Worm (Caenorhabditis elegans) whole organism, L4 larva: ENCODE data around the gene ZK632.9.

Experiments used
- F26F4.8 ChIP-seq: fragments of 200-800 bp; sonication (Bioruptor generic); conservative IDR thresholded peaks from 2 replicates; pipeline ENCODE4 v1.3.6; 2022; ENCODE audit warnings: missing genetic modification characterization, missing compliant biosample characterization
- F44E2.7 ChIP-seq: fragments of 200-800 bp; sonication (Bioruptor generic); IDR thresholded peaks from 2 replicates; pipeline ENCODE4 v2.1.2; 2022; ENCODE audit warnings: missing genetic modification characterization, missing compliant biosample characterization
- F49E8.2 ChIP-seq: sonication (generic microtip); optimal IDR thresholded peaks from 2 replicates; lab custom pipeline; 2016; ENCODE audit warnings: missing compliant biosample characterization, mild to moderate bottlenecking, missing genetic modification characterization, borderline replicate concordance
- R02D3.7 ChIP-seq: fragments of 150-350 bp; sonication (generic microtip); optimal IDR thresholded peaks from 3 replicates; lab custom pipeline; 2014; ENCODE audit warnings: missing biosample characterization, missing genetic modification characterization
- T20F7.1 ChIP-seq: fragments of 200-800 bp; sonication (Bioruptor generic); optimal IDR thresholded peaks from 2 replicates; lab custom pipeline; 2018; ENCODE audit warnings: mild to moderate bottlenecking, missing genetic modification characterization, missing compliant biosample characterization
- T26A8.4 ChIP-seq: fragments of 200-800 bp; sonication (Bioruptor generic); IDR thresholded peaks from 2 replicates; pipeline ENCODE4 v1.3.6; 2022; ENCODE audit warnings: missing genetic modification characterization, missing compliant biosample characterization
- Y75B8A.6 ChIP-seq: fragments of 200-800 bp; sonication (Bioruptor generic); IDR thresholded peaks from 2 replicates; pipeline ENCODE4 v1.3.6; 2022; ENCODE audit warnings: missing genetic modification reagents, missing genetic modification characterization, missing compliant biosample characterization
- ZK546.5 ChIP-seq, 2 experiments: sonication (generic microtip); optimal IDR thresholded peaks; 2 replicates each; lab custom pipeline; 2017; ENCODE audit warnings: missing biosample characterization in 2 of 2, missing genetic modification characterization in 2 of 2
- ama-1 ChIP-seq: fragments of 150-350 bp; optimal IDR thresholded peaks from 2 replicates; lab custom pipeline; 2014; ENCODE audit warnings: inconsistent platforms, mixed read lengths
- arid-1 ChIP-seq: fragments of 200-800 bp; sonication (Bioruptor generic); conservative IDR thresholded peaks from 2 replicates; pipeline ENCODE4 v1.3.6; 2022; ENCODE audit warnings: missing genetic modification reagents, missing genetic modification characterization, missing compliant biosample characterization
- ceh-20 ChIP-seq: fragments of 200-800 bp; sonication (Bioruptor generic); IDR thresholded peaks from 2 replicates; pipeline ENCODE4 v1.3.6; 2022; ENCODE audit warnings: missing genetic modification reagents, missing genetic modification characterization, missing compliant biosample characterization
- ceh-62 ChIP-seq: sonication (generic microtip); optimal IDR thresholded peaks from 2 replicates; lab custom pipeline; 2017; ENCODE audit warnings: missing biosample characterization, missing genetic modification characterization
- ceh-82 ChIP-seq: sonication (generic microtip); optimal IDR thresholded peaks from 2 replicates; lab custom pipeline; 2017; ENCODE audit warnings: missing biosample characterization, missing genetic modification characterization
- ces-1 ChIP-seq: fragments of 150-350 bp; sonication (generic microtip); optimal IDR thresholded peaks from 4 replicates; lab custom pipeline; 2014; ENCODE audit warnings: missing biosample characterization, missing genetic modification reagents, missing genetic modification characterization
- cey-2 ChIP-seq: sonication (generic microtip); optimal IDR thresholded peaks from 3 replicates; lab custom pipeline; 2017; ENCODE audit warnings: missing genetic modification characterization, mild to moderate bottlenecking, missing compliant biosample characterization, antibody characterized with exemption, borderline replicate concordance; ENCODE audit not compliant: insufficient read depth
- ctbp-1 ChIP-seq: fragments of 200-800 bp; sonication (Bioruptor generic); IDR thresholded peaks from 2 replicates; pipeline ENCODE4 v1.3.6; 2022; ENCODE audit warnings: missing genetic modification reagents, missing genetic modification characterization, missing compliant biosample characterization
- daf-12 ChIP-seq: fragments of 150-350 bp; optimal IDR thresholded peaks from 2 replicates; lab custom pipeline; 2014; ENCODE audit warnings: missing biosample characterization, missing genetic modification reagents, missing genetic modification characterization
- daf-16 ChIP-seq, 3 experiments: sonication (generic microtip); optimal IDR thresholded peaks; 2 replicates each; lab custom pipeline; 2016 to 2017; ENCODE audit warnings: missing genetic modification characterization in 3 of 3, missing genetic modification reagents in 3 of 3, mild to moderate bottlenecking in 2 of 3, missing compliant biosample characterization in 2 of 3, missing biosample characterization in 1 of 3, moderate library complexity in 1 of 3
- daf-8 ChIP-seq: fragments of 200-800 bp; sonication (Bioruptor generic); IDR thresholded peaks from 2 replicates; pipeline ENCODE4 v1.3.6; 2022; ENCODE audit warnings: missing genetic modification characterization, missing compliant biosample characterization
- dve-1 ChIP-seq: sonication (generic microtip); optimal IDR thresholded peaks from 2 replicates; lab custom pipeline; 2017; ENCODE audit warnings: antibody characterized with exemption, mild to moderate bottlenecking, missing genetic modification characterization, missing compliant biosample characterization; ENCODE audit not compliant: insufficient read depth
- egl-43 ChIP-seq: fragments of 200-800 bp; sonication (Bioruptor generic); IDR thresholded peaks from 2 replicates; pipeline ENCODE4 v1.3.6; 2022; ENCODE audit warnings: missing genetic modification reagents, missing genetic modification characterization, missing compliant biosample characterization
- fkh-10 ChIP-seq: fragments of 150-350 bp; optimal IDR thresholded peaks from 2 replicates; lab custom pipeline; 2014; ENCODE audit warnings: missing biosample characterization, missing genetic modification reagents, missing genetic modification characterization
- fos-1 ChIP-seq: fragments of 150-350 bp; optimal IDR thresholded peaks from 2 replicates; lab custom pipeline; 2014; ENCODE audit warnings: missing biosample characterization, missing genetic modification characterization
- jun-1 ChIP-seq: fragments of 150-350 bp; optimal IDR thresholded peaks from 2 replicates; lab custom pipeline; 2014; ENCODE audit warnings: missing biosample characterization, missing genetic modification reagents, missing genetic modification characterization
- lim-7 ChIP-seq: fragments of 200-800 bp; sonication (Bioruptor generic); IDR thresholded peaks from 2 replicates; pipeline ENCODE4 v1.3.6; 2022; ENCODE audit warnings: missing genetic modification characterization, missing compliant biosample characterization
- lin-13 ChIP-seq: fragments of 150-350 bp; optimal IDR thresholded peaks from 2 replicates; lab custom pipeline; 2014; ENCODE audit warnings: missing biosample characterization, missing genetic modification reagents, missing genetic modification characterization
- lin-15B ChIP-seq: fragments of 150-350 bp; sonication (generic microtip); optimal IDR thresholded peaks from 3 replicates; lab custom pipeline; 2014; ENCODE audit warnings: missing biosample characterization, missing genetic modification characterization
- lin-38 ChIP-seq: fragments of 200-800 bp; sonication (Bioruptor generic); IDR thresholded peaks from 2 replicates; pipeline ENCODE4 v1.3.6; 2022; ENCODE audit warnings: missing genetic modification reagents, missing genetic modification characterization, missing compliant biosample characterization
- lir-3 ChIP-seq: sonication (generic microtip); optimal IDR thresholded peaks from 2 replicates; lab custom pipeline; 2016; ENCODE audit warnings: mild to moderate bottlenecking, missing genetic modification characterization, missing compliant biosample characterization
- madf-5 ChIP-seq, 2 experiments: fragments of 200-800 bp; sonication (Bioruptor generic); IDR thresholded peaks; 2 replicates each; pipeline ENCODE4 v1.3.6; 2022; ENCODE audit warnings: missing compliant biosample characterization in 2 of 2, missing genetic modification characterization in 2 of 2
- mdl-1 ChIP-seq, 2 experiments: fragments of 150-350 bp in 1 of 2; sonication (generic microtip) in 1 of 2; optimal IDR thresholded peaks; 2 replicates each; lab custom pipeline; 2014 to 2017; ENCODE audit warnings: missing biosample characterization in 2 of 2, missing genetic modification characterization in 2 of 2
- mxl-2 ChIP-seq: fragments of 200-800 bp; sonication (Bioruptor generic); conservative IDR thresholded peaks from 2 replicates; pipeline ENCODE4 v1.3.6; 2022; ENCODE audit warnings: missing genetic modification reagents, missing genetic modification characterization, missing compliant biosample characterization
- mxl-3 ChIP-seq: fragments of 200-800 bp; sonication (Bioruptor generic); optimal IDR thresholded peaks from 2 replicates; lab custom pipeline; 2018; ENCODE audit warnings: mild to moderate bottlenecking, missing genetic modification characterization, missing compliant biosample characterization
- nhr-111 ChIP-seq: fragments of 200-800 bp; sonication (Bioruptor generic); optimal IDR thresholded peaks from 2 replicates; lab custom pipeline; 2018; ENCODE audit warnings: mild to moderate bottlenecking, missing genetic modification characterization, missing compliant biosample characterization
- nhr-25 ChIP-seq: sonication (generic microtip); optimal IDR thresholded peaks from 2 replicates; lab custom pipeline; 2017; ENCODE audit warnings: missing genetic modification characterization, mild to moderate bottlenecking, missing compliant biosample characterization, antibody characterized with exemption, moderate library complexity, borderline replicate concordance; ENCODE audit not compliant: insufficient read depth
- nhr-41 ChIP-seq: fragments of 200-800 bp; sonication (Bioruptor generic); IDR thresholded peaks from 2 replicates; pipeline ENCODE4 v1.3.6; 2022; ENCODE audit warnings: missing genetic modification reagents, missing genetic modification characterization, missing compliant biosample characterization
- nhr-42 ChIP-seq: fragments of 200-800 bp; sonication (Bioruptor generic); IDR thresholded peaks from 2 replicates; pipeline ENCODE4 v1.3.6; 2022; ENCODE audit warnings: missing genetic modification characterization, missing compliant biosample characterization
- nhr-48 ChIP-seq: sonication (generic microtip); optimal IDR thresholded peaks from 2 replicates; lab custom pipeline; 2016; ENCODE audit warnings: mild to moderate bottlenecking, missing genetic modification characterization, missing compliant biosample characterization
- nhr-6 ChIP-seq: fragments of 150-350 bp; optimal IDR thresholded peaks from 2 replicates; lab custom pipeline; 2014; ENCODE audit warnings: missing biosample characterization, missing genetic modification characterization
- nhr-77 ChIP-seq: fragments of 150-350 bp; optimal IDR thresholded peaks from 2 replicates; lab custom pipeline; 2014; ENCODE audit warnings: missing biosample characterization, missing genetic modification characterization
- rbr-2 ChIP-seq: sonication (generic microtip); optimal IDR thresholded peaks from 2 replicates; lab custom pipeline; 2016; ENCODE audit warnings: missing genotype, missing genetic modification characterization, missing compliant biosample characterization
- sdz-12 ChIP-seq: fragments of 200-800 bp; sonication (Bioruptor generic); optimal IDR thresholded peaks from 2 replicates; lab custom pipeline; 2018; ENCODE audit warnings: mild to moderate bottlenecking, missing genetic modification characterization, missing compliant biosample characterization
- skn-1 ChIP-seq: fragments of 150-350 bp; optimal IDR thresholded peaks from 2 replicates; lab custom pipeline; 2014; ENCODE audit warnings: missing biosample characterization, missing genetic modification characterization
- tra-1 ChIP-seq: fragments of 200-800 bp; sonication (Bioruptor generic); IDR thresholded peaks from 2 replicates; pipeline ENCODE4 v1.3.6; 2022; ENCODE audit warnings: missing genetic modification reagents, missing genetic modification characterization, missing compliant biosample characterization
- unc-130 ChIP-seq: sonication (generic microtip); optimal IDR thresholded peaks from 2 replicates; lab custom pipeline; 2016; ENCODE audit warnings: missing genetic modification reagents, missing genetic modification characterization, missing compliant biosample characterization
- unc-39 ChIP-seq: sonication (generic microtip); optimal IDR thresholded peaks from 2 replicates; lab custom pipeline; 2017; ENCODE audit warnings: missing biosample characterization, missing genetic modification characterization
- zfp-3 ChIP-seq: fragments of 200-800 bp; sonication (Bioruptor generic); conservative IDR thresholded peaks from 2 replicates; pipeline ENCODE4 v1.3.6; 2022; ENCODE audit warnings: missing genetic modification reagents, missing genetic modification characterization, missing compliant biosample characterization
- ztf-11 ChIP-seq: fragments of 150-350 bp; optimal IDR thresholded peaks from 2 replicates; lab custom pipeline; 2014; ENCODE audit warnings: missing biosample characterization, missing genetic modification characterization

ZK632.9 gene

DNA sequence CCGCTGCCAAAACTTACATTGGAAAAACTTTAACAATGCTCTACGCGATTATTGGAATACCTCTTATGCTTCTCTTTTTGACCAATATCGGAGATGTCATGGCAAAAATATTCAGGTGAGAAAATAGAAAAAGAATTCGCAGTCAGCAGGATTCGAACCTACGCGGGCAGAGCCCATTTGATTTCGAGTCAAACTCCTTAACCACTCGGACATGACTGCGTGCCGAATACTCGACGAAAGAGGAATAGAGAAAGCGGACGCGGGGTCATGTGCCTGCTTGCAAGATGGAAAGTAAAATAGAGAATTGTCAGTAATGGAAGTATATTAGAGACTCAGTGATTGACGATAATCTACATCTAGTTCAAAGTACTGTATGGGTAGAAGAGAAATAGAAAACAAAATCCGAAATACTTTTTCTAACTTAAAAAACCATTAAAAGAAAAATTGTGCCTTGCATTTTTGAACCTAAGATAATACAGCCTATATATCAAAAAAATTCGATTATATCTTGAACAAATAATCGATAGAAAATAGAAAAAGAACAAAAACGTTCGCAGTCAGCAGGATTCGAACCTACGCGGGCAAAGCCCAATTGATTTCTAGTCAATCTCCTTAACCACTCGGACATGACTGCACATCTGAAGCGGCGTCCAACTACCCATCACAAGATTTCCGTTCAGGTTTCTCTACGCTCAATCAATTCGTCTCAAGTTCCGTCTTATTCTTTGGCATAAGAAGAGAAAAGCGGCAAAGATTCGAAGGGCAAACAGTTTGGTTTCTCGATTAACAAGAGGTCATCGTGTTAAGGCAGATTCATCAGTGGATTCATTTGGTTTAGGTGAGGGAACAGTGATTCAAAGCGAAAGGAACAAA is 36.5 kb upstream of the ZK632.9 start (continued):
- no peak for TF ChIP-seq jun-1 (tag; lab: Kevin White, UChicago)
- TF ChIP-seq nhr-48: peak; percentile 34
- peak; percentile 84 for TF ChIP-seq nhr-41 (GFP tag; lab: Robert Waterston, UW)
- peak; percentile 36 for TF ChIP-seq unc-130 (GFP tag; lab: Kevin White, UChicago)
- peak; percentile 71 for TF ChIP-seq zfp-3 (GFP tag; lab: Robert Waterston, UW)
- no peak for TF ChIP-seq ceh-82
- TF ChIP-seq F49E8.2: peak; percentile 46
- no peak for TF ChIP-seq nhr-25
- no peak for TF ChIP-seq lin-15B
- peak; percentile 4 for TF ChIP-seq nhr-77 (tag; lab: Kevin White, UChicago)
- TF ChIP-seq arid-1 (GFP tag; lab: Robert Waterston, UW): peak; percentile 83
- TF ChIP-seq daf-16 (GFP tag; optimal IDR thresholded peaks at IDR 0.05; lab: Kevin White, UChicago): peak in 1 of 2 experiments; percentile 18
- peak; percentile 40 for TF ChIP-seq daf-16 (tag; optimal IDR thresholded peaks at IDR 0.05; lab: Kevin White, UChicago)
- TF ChIP-seq dve-1 (tag; lab: Kevin White, UChicago): peak; percentile 17
- no peak for TF ChIP-seq R02D3.7 (tag; lab: Kevin White, UChicago)
- peak; percentile 89; the same call in 1 of the 2 replicates for TF ChIP-seq F44E2.7 (GFP tag; lab: Robert Waterston, UW)
- TF ChIP-seq ztf-11 (tag; lab: Kevin White, UChicago): no peak
- peak; percentile 48 for TF ChIP-seq nhr-111 (GFP tag; lab: Kevin White, UChicago)
- TF ChIP-seq lim-7 (GFP tag; lab: Robert Waterston, UW): peak; percentile 96
- no peak for TF ChIP-seq lir-3 (tag; lab: Kevin White, UChicago)
- TF ChIP-seq ceh-20 (GFP tag; lab: Robert Waterston, UW): peak; percentile 81
- TF ChIP-seq sdz-12 (GFP tag; lab: Kevin White, UChicago): peak; percentile 39
- TF ChIP-seq T20F7.1 (GFP tag; lab: Kevin White, UChicago): peak; percentile 37
- peak; percentile 75; the same call in 1 of the 2 replicates for TF ChIP-seq mxl-2
- no peak for TF ChIP-seq skn-1 (tag; lab: Kevin White, UChicago)
- TF ChIP-seq unc-39: no peak
- TF ChIP-seq T26A8.4 (GFP tag; lab: Robert Waterston, UW): peak; percentile 83
- no peak for TF ChIP-seq nhr-6 (tag; lab: Kevin White, UChicago)
- TF ChIP-seq cey-2: no peak
- no peak for TF ChIP-seq ama-1 (lab: Kevin White, UChicago)
- no peak for TF ChIP-seq ceh-62
- peak; percentile 73 for TF ChIP-seq rbr-2 (tag; lab: Kevin White, UChicago)
- TF ChIP-seq F26F4.8 (GFP tag; lab: Robert Waterston, UW): peak; percentile 64; the same call in 1 of the 2 replicates
- peak; percentile 60 for TF ChIP-seq lin-13
- peak; percentile 52 for TF ChIP-seq mxl-3 (GFP tag; lab: Kevin White, UChicago)
- TF ChIP-seq ces-1 (GFP tag; lab: Kevin White, UChicago): no peak
- TF ChIP-seq madf-5 (GFP tag; IDR thresholded peaks at IDR 0.05; lab: Robert Waterston, UW): peak; percentile 55 to 71; a peak in 1 of 4 replicates
- TF ChIP-seq tra-1 (GFP tag; lab: Robert Waterston, UW): peak; percentile 84
- peak; percentile 8 for TF ChIP-seq fkh-10 (GFP tag; lab: Kevin White, UChicago)
- TF ChIP-seq ZK546.5 (tag; optimal IDR thresholded peaks at IDR 0.05; lab: Kevin White, UChicago): no peak
- no peak for TF ChIP-seq mdl-1 (tag; optimal IDR thresholded peaks at IDR 0.05; lab: Kevin White, UChicago)
- TF ChIP-seq fos-1: no peak
- TF ChIP-seq daf-8 (GFP tag; lab: Robert Waterston, UW): no peak
- peak; percentile 76 for TF ChIP-seq ctbp-1 (GFP tag; lab: Robert Waterston, UW)
- TF ChIP-seq egl-43 (GFP tag; lab: Robert Waterston, UW): peak; percentile 94
- no peak for TF ChIP-seq daf-12 (tag; lab: Kevin White, UChicago)
- no peak for TF ChIP-seq Y75B8A.6
- peak; percentile 67; the same call in 1 of the 2 replicates for TF ChIP-seq nhr-42 (GFP tag; lab: Robert Waterston, UW)
- TF ChIP-seq lin-38 (GFP tag; lab: Robert Waterston, UW): peak; percentile 82
